Fruit fly (Drosophila melanogaster) whole organism, embryonic: ENCODE results near the gene Dlic.

Experiments used
- Atf6 ChIP-seq: fragments of 200-800 bp; sonication (Bioruptor generic); IDR thresholded peaks from 2 replicates; pipeline ENCODE4 v1.3.6; 2022; ENCODE audit warnings: missing biosample characterization, missing genetic modification characterization
- CG11560 ChIP-seq: fragments of 200-800 bp; sonication (Bioruptor generic); IDR thresholded peaks from 3 replicates; pipeline ENCODE4 v1.3.6; 2022; ENCODE audit warnings: missing biosample characterization, missing genetic modification characterization
- CG13123 ChIP-seq: fragments of 200-800 bp; sonication (Bioruptor generic); optimal IDR thresholded peaks from 2 replicates; lab custom pipeline; 2016; ENCODE audit warnings: missing biosample characterization, missing genetic modification characterization
- CG15073 ChIP-seq: fragments of 200-800 bp; sonication (Bioruptor generic); optimal IDR thresholded peaks from 2 replicates; lab custom pipeline; 2016; ENCODE audit warnings: missing biosample characterization, missing genetic modification characterization
- CG1602 ChIP-seq: fragments of 200-800 bp; sonication (Bioruptor generic); optimal IDR thresholded peaks from 3 replicates; lab custom pipeline; 2016; ENCODE audit warnings: missing biosample characterization, missing genetic modification characterization
- CG1603 ChIP-seq: fragments of 200-800 bp; sonication (Bioruptor generic); optimal IDR thresholded peaks from 2 replicates; lab custom pipeline; 2019; ENCODE audit warnings: missing biosample characterization, mild to moderate bottlenecking, missing genetic modification characterization, moderate library complexity
- CG17568 ChIP-seq: fragments of 200-800 bp; sonication (Bioruptor generic); optimal IDR thresholded peaks from 2 replicates; lab custom pipeline; 2018; ENCODE audit warnings: missing biosample characterization, mild to moderate bottlenecking, missing genetic modification characterization, moderate library complexity
- CG18619 ChIP-seq: fragments of 200-800 bp; sonication (Bioruptor generic); optimal IDR thresholded peaks from 3 replicates; lab custom pipeline; 2017; ENCODE audit warnings: missing biosample characterization, mild to moderate bottlenecking, missing genetic modification characterization
- CG2875 ChIP-seq: fragments of 200-800 bp; sonication (Bioruptor generic); optimal IDR thresholded peaks from 2 replicates; lab custom pipeline; 2017; ENCODE audit warnings: missing biosample characterization, mild to moderate bottlenecking, missing genetic modification characterization, missing genetic modification reagents
- CG30431 ChIP-seq: fragments of 200-800 bp; sonication (Bioruptor generic); optimal IDR thresholded peaks from 2 replicates; lab custom pipeline; 2017; ENCODE audit warnings: missing biosample characterization, missing genetic modification characterization
- CG32772 ChIP-seq: fragments of 200-800 bp; sonication (Bioruptor generic); IDR thresholded peaks from 2 replicates; pipeline ENCODE4 v1.3.6; 2022; ENCODE audit warnings: missing biosample characterization, missing genetic modification characterization
- CG3847 ChIP-seq: fragments of 200-800 bp; sonication (Bioruptor generic); IDR thresholded peaks from 2 replicates; pipeline ENCODE4 v1.3.6; 2022; ENCODE audit warnings: missing biosample characterization, missing genetic modification characterization
- CG6791 ChIP-seq: fragments of 200-800 bp; sonication (Bioruptor generic); IDR thresholded peaks from 3 replicates; pipeline ENCODE4 v1.3.6; 2022; ENCODE audit warnings: missing biosample characterization, missing genetic modification characterization; ENCODE audit not compliant: partially characterized antibody
- CG9215 ChIP-seq: fragments of 200-800 bp; sonication (Bioruptor generic); IDR thresholded peaks from 2 replicates; pipeline ENCODE4 v1.3.6; 2022; ENCODE audit warnings: missing biosample characterization, missing genetic modification characterization
- CG9797 ChIP-seq: fragments of 200-800 bp; sonication (Bioruptor generic); optimal IDR thresholded peaks from 3 replicates; lab custom pipeline; 2018; ENCODE audit warnings: missing biosample characterization, mild to moderate bottlenecking, missing genetic modification characterization
- CG9932 ChIP-seq: fragments of 200-800 bp; sonication (Bioruptor generic); IDR thresholded peaks from 2 replicates; pipeline ENCODE4 v1.3.6; 2022; ENCODE audit warnings: missing biosample characterization, missing genetic modification characterization
- D19A ChIP-seq: fragments of 200-800 bp; optimal IDR thresholded peaks from 3 replicates; lab custom pipeline; 2019; ENCODE audit warnings: missing biosample characterization, mild to moderate bottlenecking, missing genetic modification characterization, moderate library complexity
- Dbx ChIP-seq: fragments of 200-800 bp; sonication (Bioruptor generic); IDR thresholded peaks from 3 replicates; pipeline ENCODE4 v1.3.6; 2022; ENCODE audit warnings: missing biosample characterization, missing genetic modification characterization
- Elba2 ChIP-seq: fragments of 200-800 bp; sonication (Bioruptor generic); optimal IDR thresholded peaks from 3 replicates; lab custom pipeline; 2016; ENCODE audit warnings: missing biosample characterization, missing genetic modification characterization
- Hsf ChIP-seq: fragments of 200-800 bp; sonication (Bioruptor generic); optimal IDR thresholded peaks from 3 replicates; lab custom pipeline; 2016; ENCODE audit warnings: missing biosample characterization, missing genetic modification characterization
- Lhr ChIP-seq: fragments of 200-800 bp; sonication (Bioruptor generic); optimal IDR thresholded peaks from 3 replicates; lab custom pipeline; 2017; ENCODE audit warnings: mild to moderate bottlenecking, missing biosample characterization, missing genetic modification reagents, missing genetic modification characterization
- MESR4 ChIP-seq: fragments of 200-800 bp; sonication (Bioruptor generic); optimal IDR thresholded peaks from 2 replicates; lab custom pipeline; 2018; ENCODE audit warnings: missing biosample characterization, mild to moderate bottlenecking, missing genetic modification characterization, moderate library complexity
- NFAT ChIP-seq: fragments of 200-800 bp; sonication (Bioruptor generic); IDR thresholded peaks from 2 replicates; pipeline ENCODE4 v1.3.6; 2022; ENCODE audit warnings: missing biosample characterization, missing genetic modification characterization
- Oli ChIP-seq: fragments of 200-800 bp; sonication (Bioruptor generic); optimal IDR thresholded peaks from 2 replicates; lab custom pipeline; 2018; ENCODE audit warnings: missing biosample characterization, mild to moderate bottlenecking, missing genetic modification characterization, moderate library complexity
- Side ChIP-seq: fragments of 200-800 bp; sonication (Bioruptor generic); optimal IDR thresholded peaks from 2 replicates; lab custom pipeline; 2016; ENCODE audit warnings: missing biosample characterization, missing genetic modification characterization
- Usf ChIP-seq: fragments of 200-800 bp; sonication (Bioruptor generic); optimal IDR thresholded peaks from 2 replicates; lab custom pipeline; 2017; ENCODE audit warnings: missing genotype, missing biosample characterization, missing genetic modification characterization
- al ChIP-seq: fragments of 200-800 bp; sonication (Bioruptor generic); IDR thresholded peaks from 2 replicates; pipeline ENCODE4 v1.3.6; 2022; ENCODE audit warnings: missing biosample characterization, missing genetic modification characterization
- amos ChIP-seq: fragments of 200-800 bp; sonication (Bioruptor generic); IDR thresholded peaks from 2 replicates; pipeline ENCODE4 v1.3.6; 2022; ENCODE audit warnings: missing biosample characterization, missing genetic modification characterization; ENCODE audit not compliant: partially characterized antibody
- ap ChIP-seq: fragments of 200-800 bp; sonication (Bioruptor generic); IDR thresholded peaks from 2 replicates; pipeline ENCODE4 v1.3.6; 2022; ENCODE audit warnings: missing biosample characterization, missing genetic modification characterization
- ato ChIP-seq: fragments of 200-800 bp; sonication (Bioruptor generic); IDR thresholded peaks from 2 replicates; pipeline ENCODE4 v1.3.6; 2022; ENCODE audit warnings: missing biosample characterization, missing genetic modification characterization; ENCODE audit not compliant: partially characterized antibody
- crc ChIP-seq: fragments of 200-800 bp; sonication (Bioruptor generic); optimal IDR thresholded peaks from 2 replicates; lab custom pipeline; 2016; ENCODE audit warnings: missing biosample characterization, missing genetic modification characterization
- dmrt99B ChIP-seq: fragments of 200-800 bp; sonication (Bioruptor generic); optimal IDR thresholded peaks from 2 replicates; lab custom pipeline; 2018; ENCODE audit warnings: missing biosample characterization, mild to moderate bottlenecking, missing genetic modification characterization, moderate library complexity
- gce ChIP-seq: fragments of 200-800 bp; sonication (Bioruptor generic); IDR thresholded peaks from 3 replicates; pipeline ENCODE4 v1.3.6; 2022; ENCODE audit warnings: missing biosample characterization, missing genetic modification characterization
- gcm ChIP-seq: fragments of 200-800 bp; sonication (Bioruptor generic); optimal IDR thresholded peaks from 2 replicates; lab custom pipeline; 2019; ENCODE audit warnings: missing biosample characterization, mild to moderate bottlenecking, missing genetic modification characterization, moderate library complexity
- gfzf ChIP-seq: fragments of 200-800 bp; sonication (Bioruptor generic); optimal IDR thresholded peaks from 2 replicates; lab custom pipeline; 2016; ENCODE audit warnings: missing biosample characterization, mild to moderate bottlenecking, missing genetic modification characterization, moderate library complexity
- klu ChIP-seq: fragments of 200-800 bp; sonication (Bioruptor generic); IDR thresholded peaks from 2 replicates; pipeline ENCODE4 v1.3.6; 2022; ENCODE audit warnings: missing biosample characterization, missing genetic modification characterization
- lab ChIP-seq: fragments of 200-800 bp; sonication (Bioruptor generic); optimal IDR thresholded peaks from 3 replicates; lab custom pipeline; 2017; ENCODE audit warnings: missing biosample characterization, missing genetic modification characterization, mild to moderate bottlenecking, moderate library complexity, missing genetic modification reagents
- lmd ChIP-seq: fragments of 200-800 bp; sonication (Bioruptor generic); IDR thresholded peaks from 2 replicates; pipeline ENCODE4 v1.3.6; 2022; ENCODE audit warnings: missing biosample characterization, missing genetic modification characterization
- nerfin-1 ChIP-seq: fragments of 200-800 bp; sonication (Bioruptor generic); optimal IDR thresholded peaks from 3 replicates; lab custom pipeline; 2019; ENCODE audit warnings: missing biosample characterization, mild to moderate bottlenecking, missing genetic modification characterization, moderate library complexity
- nerfin-2 ChIP-seq: fragments of 200-800 bp; sonication (Bioruptor generic); IDR thresholded peaks from 2 replicates; pipeline ENCODE4 v1.3.6; 2022; ENCODE audit warnings: missing biosample characterization, missing genetic modification characterization; ENCODE audit not compliant: partially characterized antibody
- nmo ChIP-seq: fragments of 200-800 bp; sonication (Bioruptor generic); optimal IDR thresholded peaks from 2 replicates; lab custom pipeline; 2018; ENCODE audit warnings: missing biosample characterization, mild to moderate bottlenecking, missing genetic modification characterization, moderate library complexity
- rib ChIP-seq: fragments of 200-800 bp; sonication (Bioruptor generic); IDR thresholded peaks from 2 replicates; pipeline ENCODE4 v1.3.6; 2022; ENCODE audit warnings: missing biosample characterization, missing genetic modification characterization
- sens ChIP-seq: fragments of 200-800 bp; sonication (Bioruptor generic); peaks from one replicate; lab custom pipeline; 2016; ENCODE audit warnings: missing biosample characterization, missing genetic modification characterization
- slbo ChIP-seq: fragments of 200-800 bp; sonication (Bioruptor generic); IDR thresholded peaks from 2 replicates; pipeline ENCODE4 v1.3.6; 2022; ENCODE audit warnings: missing biosample characterization, missing genetic modification characterization
- slp2 ChIP-seq: fragments of 200-800 bp; sonication (Bioruptor generic); optimal IDR thresholded peaks from 2 replicates; lab custom pipeline; 2016; ENCODE audit warnings: missing biosample characterization, missing genetic modification characterization
- sqz ChIP-seq: fragments of 200-800 bp; sonication (Bioruptor generic); optimal IDR thresholded peaks from 3 replicates; lab custom pipeline; 2018; ENCODE audit warnings: missing biosample characterization, mild to moderate bottlenecking, missing genetic modification characterization
- ssp ChIP-seq: fragments of 200-800 bp; sonication (Bioruptor generic); IDR thresholded peaks from 2 replicates; pipeline ENCODE4 v1.3.6; 2022; ENCODE audit warnings: missing biosample characterization, missing genetic modification characterization
- tin ChIP-seq: fragments of 200-800 bp; sonication (Bioruptor generic); optimal IDR thresholded peaks from 3 replicates; lab custom pipeline; 2016; ENCODE audit warnings: missing biosample characterization, missing genetic modification characterization
- trem ChIP-seq: fragments of 200-800 bp; optimal IDR thresholded peaks from 3 replicates; lab custom pipeline; 2019; ENCODE audit warnings: missing biosample characterization, mild to moderate bottlenecking, missing genetic modification characterization, moderate library complexity
- unc-4 ChIP-seq: fragments of 200-800 bp; sonication (Bioruptor generic); IDR thresholded peaks from 2 replicates; pipeline ENCODE4 v1.3.6; 2022; ENCODE audit warnings: missing biosample characterization, missing genetic modification characterization; ENCODE audit not compliant: partially characterized antibody
- usp ChIP-seq: fragments of >200 bp; optimal IDR thresholded peaks from 2 replicates; lab custom pipeline; 2017; ENCODE audit warnings: missing biosample characterization, missing genetic modification characterization

The Dlic gene

DNA sequence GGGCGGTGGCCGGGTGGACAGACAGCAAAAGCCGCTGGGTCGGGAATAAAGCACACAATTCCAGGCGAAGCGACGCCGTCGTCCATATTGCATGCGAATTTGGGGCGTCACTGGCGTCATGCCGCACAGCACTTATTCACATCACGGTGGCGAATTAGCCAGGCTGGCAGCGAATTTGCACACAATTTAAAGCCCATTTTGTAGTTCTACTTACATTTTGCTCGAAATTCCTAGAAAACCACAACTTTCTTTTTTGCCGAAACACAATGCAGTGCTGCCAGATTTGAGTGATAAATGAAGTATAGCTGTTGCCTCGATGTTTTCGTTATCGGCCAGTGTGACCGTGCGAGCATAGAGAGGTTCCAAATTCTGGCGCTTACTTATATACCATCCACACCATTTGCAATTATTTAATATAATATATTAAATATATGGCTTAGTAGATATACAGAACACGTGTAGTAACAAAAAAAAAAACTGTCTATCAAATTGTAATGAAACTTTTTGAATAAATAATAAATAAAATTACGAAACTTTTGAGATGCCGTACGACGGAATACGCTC lies 5.9 kb upstream of the Dlic start, which contains the start of gene Ran (continued):
- TF ChIP-seq Oli (tag; lab: Kevin White, UChicago) (no peak), CG30431 (GFP tag; lab: Kevin White, UChicago) (no peak), CG17568 (GFP tag; lab: Kevin White, UChicago) (no peak), Side (GFP tag; lab: Kevin White, UChicago) (no peak), CG1603 (tag; lab: Kevin White, UChicago) (peak; percentile 89), CG15073 (GFP tag; lab: Kevin White, UChicago) (no peak), CG2875 (GFP tag; lab: Kevin White, UChicago) (no peak), slp2 (GFP tag; lab: Kevin White, UChicago) (no peak), CG11560 (tag; lab: Robert Waterston, UW) (no peak), amos (GFP tag; lab: Robert Waterston, UW) (peak; percentile 52), CG32772 (GFP tag; lab: Robert Waterston, UW) (no peak), gcm (GFP tag; lab: Kevin White, UChicago) (no peak), Atf6 (GFP tag; lab: Robert Waterston, UW) (no peak), Dbx (GFP tag; lab: Robert Waterston, UW) (no peak), CG13123 (GFP tag; lab: Kevin White, UChicago) (no peak), sqz (GFP tag; lab: Kevin White, UChicago) (no peak), lmd (GFP tag; lab: Robert Waterston, UW) (peak; percentile 21; the same call in 1 of the 2 replicates), gfzf (GFP tag; lab: Kevin White, UChicago) (peak; percentile 59), ato (GFP tag; lab: Robert Waterston, UW) (peak; percentile 12; the same call in 1 of the 2 replicates), gce (GFP tag; lab: Robert Waterston, UW) (no peak), rib (GFP tag; lab: Robert Waterston, UW) (no peak), Lhr (GFP tag; lab: Kevin White, UChicago) (no peak), sens (GFP tag; lab: Kevin White, UChicago) (peak; percentile 44), CG1602 (GFP tag; lab: Kevin White, UChicago) (no peak), al (GFP tag; lab: Robert Waterston, UW) (no peak), CG9215 (GFP tag; lab: Robert Waterston, UW) (0 out of 2 replicates have a peak, but pooled peaks have one; percentile 23), dmrt99B (tag; lab: Kevin White, UChicago) (no peak), CG6791 (GFP tag; lab: Robert Waterston, UW) (peak; percentile 15; the same call in 1 of the 3 replicates), Hsf (GFP tag; lab: Kevin White, UChicago) (no peak), lab (GFP tag; lab: Kevin White, UChicago) (peak; percentile 15), MESR4 (peak; percentile 55), Elba2 (GFP tag; lab: Kevin White, UChicago) (no peak), CG9932 (peak; percentile 66), slbo (GFP tag; lab: Robert Waterston, UW) (peak; percentile 49), CG18619 (GFP tag; lab: Kevin White, UChicago) (no peak), nerfin-2 (GFP tag; lab: Robert Waterston, UW) (peak; percentile 34; the same call in 1 of the 2 replicates), CG9797 (peak; percentile 42), unc-4 (GFP tag; lab: Robert Waterston, UW) (peak; percentile 33; the same call in 1 of the 2 replicates), CG3847 (peak; percentile 47), Usf (GFP tag; lab: Kevin White, UChicago) (no peak), klu (GFP tag; lab: Robert Waterston, UW) (no peak), nerfin-1 (no peak), trem (tag; lab: Kevin White, UChicago) (peak; percentile 25), nmo (peak; percentile 26), ap (GFP tag; lab: Robert Waterston, UW) (no peak), NFAT (no peak), D19A (tag; lab: Kevin White, UChicago) (no peak), usp (GFP tag; lab: Kevin White, UChicago) (no peak), ssp (GFP tag; lab: Robert Waterston, UW) (peak; percentile 98), crc (GFP tag; lab: Kevin White, UChicago) (no peak), tin (GFP tag; lab: Kevin White, UChicago) (no peak)
